Fruit fly (Drosophila melanogaster): ENCODE results near the gene Polr2A.

The Polr2A gene

dm6 chrX:11544110-11544950 lies 25.8 kb downstream of the Polr2A start (continued):
- no peak for TF ChIP-seq CG7271 (tag; optimal IDR thresholded peaks at IDR 0.05)
- TF ChIP-seq zf30C (GFP tag; optimal IDR thresholded peaks at IDR 0.05) = peak; percentile 11
- no peak for TF ChIP-seq Drgx (GFP tag; IDR thresholded peaks at IDR 0.05)
- TF ChIP-seq sima (GFP tag; optimal IDR thresholded peaks at IDR 0.05) = no peak
- peak; percentile 26; the same call in 1 of the 2 replicates for TF ChIP-seq CG10959 (GFP tag; IDR thresholded peaks at IDR 0.05)
- TF ChIP-seq Ptx1 (GFP tag; IDR thresholded peaks at IDR 0.05) = no peak
- TF ChIP-seq az2 (GFP tag; optimal IDR thresholded peaks at IDR 0.05) = peak; percentile 14
- TF ChIP-seq eve (GFP tag; optimal IDR thresholded peaks at IDR 0.05) = peak in 1 of 2 experiments; percentile 52
- TF ChIP-seq Xrp1 (GFP tag; IDR thresholded peaks at IDR 0.05) = peak; percentile 53
- TF ChIP-seq CG31365 (tag; optimal IDR thresholded peaks at IDR 0.05) = peak; percentile 93
- no peak for TF ChIP-seq CG4360 (GFP tag; IDR thresholded peaks at IDR 0.05)
- peak; percentile 13 for TF ChIP-seq CG6813 (GFP tag; optimal IDR thresholded peaks at IDR 0.05)
- TF ChIP-seq CG9932 (GFP tag; IDR thresholded peaks at IDR 0.05) = no peak
- no peak for TF ChIP-seq CG8765 (GFP tag; IDR thresholded peaks at IDR 0.05)
- TF ChIP-seq ara (GFP tag; IDR thresholded peaks at IDR 0.05) = 0 out of 2 replicates have a peak, but pooled peaks have one; percentile 24
- TF ChIP-seq crol (GFP tag; IDR thresholded peaks at IDR 0.05) = peak; percentile 41; the same call in 1 of the 2 replicates
- TF ChIP-seq Elba2 (GFP tag; optimal IDR thresholded peaks at IDR 0.05) = no peak
- peak; percentile 68 for TF ChIP-seq CG2712 (tag; optimal IDR thresholded peaks at IDR 0.05)
- TF ChIP-seq CG15269 (tag; optimal IDR thresholded peaks at IDR 0.05) = no peak
- TF ChIP-seq sc (optimal IDR thresholded peaks at IDR 0.05) = no peak
- no peak for TF ChIP-seq sc (GFP tag; optimal IDR thresholded peaks at IDR 0.05)
- TF ChIP-seq Camta (GFP tag; optimal IDR thresholded peaks at IDR 0.05) = no peak

- TF ChIP-seq CG11456 (GFP tag; IDR thresholded peaks at IDR 0.05) (no peak), Ets65A (GFP tag) (peak; percentile 82), CG8359 (GFP tag; optimal IDR thresholded peaks at IDR 0.05; ENCODE audit: borderline replicate concordance) (peak; percentile 97)
These were observed 26.8 kb downstream of the Polr2A start for dm6 chrX:11543318-11543717.

dm6 chrX:11542502-11542901 lies 27.6 kb downstream of the Polr2A start:
- TF ChIP-seq CG6272 (GFP tag; IDR thresholded peaks at IDR 0.05) (no peak), CG8388 (GFP tag; optimal IDR thresholded peaks at IDR 0.05) (peak; percentile 35), CG12942 (GFP tag; optimal IDR thresholded peaks at IDR 0.05) (no peak)

dm6 chrX:11531245-11531644 lies 38.9 kb downstream of the Polr2A start:
- TF ChIP-seq CG10366 (GFP tag; IDR thresholded peaks at IDR 0.05) (no peak), ham (GFP tag; IDR thresholded peaks at IDR 0.05) (no peak), slou (GFP tag; optimal IDR thresholded peaks at IDR 0.05) (no peak), z (GFP tag; IDR thresholded peaks at IDR 0.05) (no peak), CG34224 (GFP tag; IDR thresholded peaks at IDR 0.05; ENCODE audit: partially characterized antibody) (no peak), CG13894 (tag; optimal IDR thresholded peaks at IDR 0.05) (no peak), crc (GFP tag; optimal IDR thresholded peaks at IDR 0.05) (no peak), Atf3 (GFP tag; optimal IDR thresholded peaks at IDR 0.05) (no peak), Drgx (GFP tag; IDR thresholded peaks at IDR 0.05) (peak; percentile 71), CG8359 (GFP tag; optimal IDR thresholded peaks at IDR 0.05; ENCODE audit: borderline replicate concordance) (peak; percentile 20), MTF-1 (GFP tag; optimal IDR thresholded peaks at IDR 0.05; ENCODE audit: borderline replicate concordance) (no peak), sug (tag; optimal IDR thresholded peaks at IDR 0.05) (no peak), Xrp1 (GFP tag; IDR thresholded peaks at IDR 0.05) (0 out of 2 replicates have a peak, but pooled peaks have one; percentile 29), CG4282 (GFP tag; optimal IDR thresholded peaks at IDR 0.05) (no peak), Bdp1 (GFP tag; optimal IDR thresholded peaks at IDR 0.05) (no peak)

All from whole organism, embryonic.